Fruit fly (Drosophila melanogaster) whole organism, embryonic: ENCODE results near the gene LysB.

Experiments used
- ATbp ChIP-seq: fragments of 200-800 bp; sonication (Bioruptor generic); optimal IDR thresholded peaks from 2 replicates; lab custom pipeline; 2017; ENCODE audit warnings: missing biosample characterization, mild to moderate bottlenecking, missing genetic modification characterization, missing genetic modification reagents
- Asciz ChIP-seq: fragments of 200-800 bp; sonication (Bioruptor generic); optimal IDR thresholded peaks from 2 replicates; lab custom pipeline; 2017; ENCODE audit warnings: missing biosample characterization, mild to moderate bottlenecking, missing genetic modification characterization, missing genetic modification reagents
- Bgb ChIP-seq: fragments of 200-800 bp; sonication (Bioruptor generic); IDR thresholded peaks from 2 replicates; pipeline ENCODE4 v1.3.6; 2022; ENCODE audit warnings: missing biosample characterization, missing genetic modification characterization; ENCODE audit not compliant: partially characterized antibody
- C15 ChIP-seq: fragments of 200-800 bp; sonication (Bioruptor generic); IDR thresholded peaks from 3 replicates; pipeline ENCODE4 v1.3.6; 2022; ENCODE audit warnings: missing biosample characterization, missing genetic modification characterization
- CG10543 ChIP-seq: fragments of 200-800 bp; sonication (Bioruptor generic); optimal IDR thresholded peaks from 3 replicates; lab custom pipeline; 2017; ENCODE audit warnings: missing biosample characterization, mild to moderate bottlenecking, missing genetic modification characterization, moderate library complexity
- CG11247 ChIP-seq: fragments of 200-800 bp; sonication (Bioruptor generic); IDR thresholded peaks from 2 replicates; pipeline ENCODE4 v1.3.6; 2022; ENCODE audit warnings: missing biosample characterization, missing genetic modification characterization
- CG11723 ChIP-seq: fragments of 200-800 bp; sonication (Bioruptor generic); optimal IDR thresholded peaks from 2 replicates; lab custom pipeline; 2017; ENCODE audit warnings: missing biosample characterization, mild to moderate bottlenecking, missing genetic modification characterization
- CG13624 ChIP-seq: fragments of 200-800 bp; sonication (Bioruptor generic); optimal IDR thresholded peaks from 2 replicates; lab custom pipeline; 2016; ENCODE audit warnings: missing biosample characterization, missing genetic modification characterization
- CG13775 ChIP-seq: fragments of 200-800 bp; sonication (Bioruptor generic); optimal IDR thresholded peaks from 3 replicates; lab custom pipeline; 2017; ENCODE audit warnings: missing biosample characterization, mild to moderate bottlenecking, missing genetic modification characterization
- CG18764 ChIP-seq: fragments of 200-800 bp; sonication (Bioruptor generic); optimal IDR thresholded peaks from 3 replicates; lab custom pipeline; 2016; ENCODE audit warnings: missing biosample characterization, missing genetic modification characterization
- CG2129 ChIP-seq: fragments of 200-800 bp; sonication (Bioruptor generic); IDR thresholded peaks from 2 replicates; pipeline ENCODE4 v1.3.6; 2022; ENCODE audit warnings: missing biosample characterization, missing genetic modification characterization; ENCODE audit not compliant: partially characterized antibody
- CG2889 ChIP-seq: fragments of 200-800 bp; sonication (Bioruptor generic); IDR thresholded peaks from 3 replicates; pipeline ENCODE4 v1.3.6; 2022; ENCODE audit warnings: missing biosample characterization, missing genetic modification characterization
- CG30431 ChIP-seq: fragments of 200-800 bp; sonication (Bioruptor generic); optimal IDR thresholded peaks from 2 replicates; lab custom pipeline; 2017; ENCODE audit warnings: missing biosample characterization, missing genetic modification characterization
- CG34224 ChIP-seq: fragments of 200-800 bp; sonication (Bioruptor generic); IDR thresholded peaks from 3 replicates; pipeline ENCODE4 v1.3.6; 2022; ENCODE audit warnings: missing biosample characterization, missing genetic modification characterization; ENCODE audit not compliant: partially characterized antibody
- CG3726 ChIP-seq: fragments of 200-800 bp; sonication (Bioruptor generic); IDR thresholded peaks from 3 replicates; pipeline ENCODE4, ENCODE4 v1.3.6; 2022; ENCODE audit warnings: missing biosample characterization, missing genetic modification characterization
- CG4360 ChIP-seq: fragments of 200-800 bp; sonication (Bioruptor generic); IDR thresholded peaks from 2 replicates; pipeline ENCODE4 v1.3.6; 2022; ENCODE audit warnings: missing biosample characterization, missing genetic modification characterization
- CG4617 ChIP-seq: fragments of 200-800 bp; sonication (Bioruptor generic); optimal IDR thresholded peaks from 3 replicates; lab custom pipeline; 2016; ENCODE audit warnings: missing biosample characterization, missing genetic modification characterization, borderline replicate concordance
- CG6683 ChIP-seq: fragments of 200-800 bp; sonication (Bioruptor generic); optimal IDR thresholded peaks from 2 replicates; lab custom pipeline; 2017; ENCODE audit warnings: missing biosample characterization, mild to moderate bottlenecking, missing genetic modification characterization, missing genetic modification reagents
- CG7556 ChIP-seq: fragments of 200-800 bp; sonication (Bioruptor generic); optimal IDR thresholded peaks from 2 replicates; lab custom pipeline; 2017; ENCODE audit warnings: missing biosample characterization, mild to moderate bottlenecking, missing genetic modification characterization
- CG7928 ChIP-seq: fragments of 200-800 bp; sonication (Bioruptor generic); optimal IDR thresholded peaks from 2 replicates; lab custom pipeline; 2017; ENCODE audit warnings: missing biosample characterization, mild to moderate bottlenecking, missing genetic modification characterization
- Dll ChIP-seq: fragments of 200-800 bp; sonication (Bioruptor generic); IDR thresholded peaks from 4 replicates; pipeline ENCODE4 v1.3.6; 2022; ENCODE audit warnings: missing biosample characterization, missing genetic modification characterization; ENCODE audit not compliant: partially characterized antibody
- Elba2 ChIP-seq: fragments of 200-800 bp; sonication (Bioruptor generic); optimal IDR thresholded peaks from 3 replicates; lab custom pipeline; 2016; ENCODE audit warnings: missing biosample characterization, missing genetic modification characterization
- Ets97D ChIP-seq: fragments of 200-800 bp; sonication (Bioruptor generic); optimal IDR thresholded peaks from 3 replicates; lab custom pipeline; 2016; ENCODE audit warnings: missing biosample characterization, missing genetic modification characterization
- Fer1 ChIP-seq: fragments of 200-800 bp; sonication (Bioruptor generic); optimal IDR thresholded peaks from 2 replicates; lab custom pipeline; 2017; ENCODE audit warnings: missing biosample characterization, mild to moderate bottlenecking, missing genetic modification characterization
- HLH4C ChIP-seq: fragments of 200-800 bp; sonication (Bioruptor generic); IDR thresholded peaks from 3 replicates; pipeline ENCODE4 v1.3.6; 2022; ENCODE audit warnings: missing biosample characterization, missing genetic modification characterization; ENCODE audit not compliant: partially characterized antibody
- MESR4 ChIP-seq: fragments of 200-800 bp; sonication (Bioruptor generic); optimal IDR thresholded peaks from 2 replicates; lab custom pipeline; 2018; ENCODE audit warnings: missing biosample characterization, mild to moderate bottlenecking, missing genetic modification characterization, moderate library complexity
- Mad ChIP-seq: fragments of 200-800 bp; sonication (Bioruptor generic); optimal IDR thresholded peaks from 2 replicates; lab custom pipeline; 2016; ENCODE audit warnings: missing biosample characterization, missing genetic modification characterization
- Nf-YB ChIP-seq: fragments of 200-800 bp; sonication (Bioruptor generic); optimal IDR thresholded peaks from 3 replicates; lab custom pipeline; 2019; ENCODE audit warnings: missing biosample characterization, mild to moderate bottlenecking, missing genetic modification characterization, moderate library complexity
- Ravus ChIP-seq: fragments of 200-800 bp; sonication (Bioruptor generic); IDR thresholded peaks from 2 replicates; pipeline ENCODE4 v1.3.6; 2022; ENCODE audit warnings: missing biosample characterization, missing genetic modification characterization
- Xrp1 ChIP-seq: fragments of 200-800 bp; sonication (Bioruptor generic); IDR thresholded peaks from 2 replicates; pipeline ENCODE4 v1.3.6; 2022; ENCODE audit warnings: missing biosample characterization, missing genetic modification characterization
- YL-1 ChIP-seq: fragments of 200-800 bp; sonication (Bioruptor generic); optimal IDR thresholded peaks from 3 replicates; lab custom pipeline; 2017; ENCODE audit warnings: missing biosample characterization, mild to moderate bottlenecking, missing genetic modification characterization
- cato ChIP-seq: fragments of 200-800 bp; sonication (Bioruptor generic); optimal IDR thresholded peaks from 2 replicates; lab custom pipeline; 2016; ENCODE audit warnings: missing biosample characterization, missing genetic modification characterization, borderline replicate concordance
- caup ChIP-seq: fragments of 200-800 bp; sonication (Bioruptor generic); optimal IDR thresholded peaks from 3 replicates; lab custom pipeline; 2017; ENCODE audit warnings: missing biosample characterization, mild to moderate bottlenecking, missing genetic modification characterization, moderate library complexity; ENCODE audit not compliant: severe bottlenecking
- chinmo ChIP-seq: fragments of 200-800 bp; sonication (Bioruptor generic); IDR thresholded peaks from 4 replicates; pipeline ENCODE4 v1.3.6; 2022; ENCODE audit warnings: missing biosample characterization, missing genetic modification characterization; ENCODE audit not compliant: partially characterized antibody
- crol ChIP-seq: fragments of 200-800 bp; sonication (Bioruptor generic); IDR thresholded peaks from 2 replicates; pipeline ENCODE4 v1.3.6; 2022; ENCODE audit warnings: missing biosample characterization, missing genetic modification characterization
- fd3F ChIP-seq: fragments of 200-800 bp; sonication (Bioruptor generic); optimal IDR thresholded peaks from 2 replicates; lab custom pipeline; 2018; ENCODE audit warnings: missing biosample characterization, mild to moderate bottlenecking, missing genetic modification characterization, moderate library complexity
- ham ChIP-seq: fragments of 200-800 bp; sonication (Bioruptor generic); IDR thresholded peaks from 2 replicates; pipeline ENCODE4 v1.3.6; 2022; ENCODE audit warnings: missing biosample characterization, missing genetic modification characterization
- hbn ChIP-seq: fragments of 200-800 bp; sonication (Bioruptor generic); IDR thresholded peaks from 2 replicates; pipeline ENCODE4 v1.3.6; 2022; ENCODE audit warnings: missing biosample characterization, missing genetic modification characterization; ENCODE audit not compliant: partially characterized antibody
- mld ChIP-seq: fragments of 200-800 bp; sonication (Bioruptor generic); IDR thresholded peaks from 3 replicates; pipeline ENCODE4 v1.3.6; 2022; ENCODE audit warnings: missing biosample characterization, missing genetic modification characterization; ENCODE audit not compliant: partially characterized antibody
- nau ChIP-seq: fragments of 200-800 bp; sonication (Bioruptor generic); optimal IDR thresholded peaks from 3 replicates; lab custom pipeline; 2017; ENCODE audit warnings: missing biosample characterization, mild to moderate bottlenecking, missing genetic modification characterization, missing genetic modification reagents
- nerfin-1 ChIP-seq: fragments of 200-800 bp; sonication (Bioruptor generic); optimal IDR thresholded peaks from 3 replicates; lab custom pipeline; 2019; ENCODE audit warnings: missing biosample characterization, mild to moderate bottlenecking, missing genetic modification characterization, moderate library complexity
- org-1 ChIP-seq: fragments of 200-800 bp; sonication (Bioruptor generic); optimal IDR thresholded peaks from 2 replicates; lab custom pipeline; 2017; ENCODE audit warnings: missing biosample characterization, missing genetic modification characterization
- ranshi ChIP-seq: fragments of 200-800 bp; sonication (Bioruptor generic); IDR thresholded peaks from 2 replicates; pipeline ENCODE4 v1.3.6; 2022; ENCODE audit warnings: missing biosample characterization, missing genetic modification characterization
- rib ChIP-seq: fragments of 200-800 bp; sonication (Bioruptor generic); IDR thresholded peaks from 2 replicates; pipeline ENCODE4 v1.3.6; 2022; ENCODE audit warnings: missing biosample characterization, missing genetic modification characterization
- ro ChIP-seq: fragments of 200-800 bp; sonication (Bioruptor generic); IDR thresholded peaks from 2 replicates; pipeline ENCODE4 v1.3.6; 2022; ENCODE audit warnings: missing biosample characterization, missing genetic modification characterization
- salm ChIP-seq: fragments of 200-800 bp; sonication (Bioruptor generic); optimal IDR thresholded peaks from 2 replicates; lab custom pipeline; 2018; ENCODE audit warnings: missing biosample characterization, mild to moderate bottlenecking, missing genetic modification characterization
- stwl ChIP-seq: fragments of 200-800 bp; sonication (Bioruptor generic); optimal IDR thresholded peaks from 3 replicates; lab custom pipeline; 2018; ENCODE audit warnings: missing biosample characterization, mild to moderate bottlenecking, missing genetic modification characterization, moderate library complexity
- tap ChIP-seq: fragments of 200-800 bp; optimal IDR thresholded peaks from 3 replicates; lab custom pipeline; 2019; ENCODE audit warnings: missing biosample characterization, mild to moderate bottlenecking, missing genetic modification characterization, moderate library complexity
- usp ChIP-seq: fragments of >200 bp; optimal IDR thresholded peaks from 2 replicates; lab custom pipeline; 2017; ENCODE audit warnings: missing biosample characterization, missing genetic modification characterization
- zen2 ChIP-seq: fragments of 200-800 bp; sonication (Bioruptor generic); IDR thresholded peaks from 3 replicates; pipeline ENCODE4 v1.3.6; 2022; ENCODE audit warnings: missing biosample characterization, missing genetic modification characterization; ENCODE audit not compliant: partially characterized antibody

The LysB gene

DNA sequence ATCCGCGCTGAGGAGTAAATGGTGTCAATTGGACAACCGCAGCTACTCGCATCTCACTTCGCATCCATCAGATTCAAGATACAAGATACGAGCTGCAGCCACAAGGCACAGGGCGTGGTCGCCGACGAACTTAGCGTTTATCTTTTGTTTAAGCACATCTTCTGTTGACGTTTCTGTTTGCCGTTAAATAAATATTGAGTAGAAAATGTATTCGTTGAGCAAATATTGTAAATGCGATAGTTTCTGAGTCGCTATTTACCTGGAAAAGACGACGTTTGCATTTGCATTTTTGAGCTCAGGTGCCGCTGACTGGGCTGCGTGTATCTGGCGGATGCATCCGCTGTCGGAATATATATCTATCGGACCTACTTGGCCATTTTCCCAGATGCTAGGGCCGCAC is 40.9 kb upstream of the LysB start (continued):
- no peak for TF ChIP-seq Elba2 (GFP tag; lab: Kevin White, UChicago)
- TF ChIP-seq CG2129 (GFP tag; lab: Robert Waterston, UW): no peak
- peak; percentile 25 for TF ChIP-seq cato (GFP tag; lab: Kevin White, UChicago)
- no peak for TF ChIP-seq mld (GFP tag; lab: Robert Waterston, UW)
- no peak for TF ChIP-seq Ravus (GFP tag; lab: Robert Waterston, UW)
- no peak for TF ChIP-seq CG3726 (GFP tag; lab: Robert Waterston, UW)
- peak; percentile 52 for TF ChIP-seq org-1 (GFP tag; lab: Kevin White, UChicago)
- peak; percentile 62 for TF ChIP-seq CG11723 (GFP tag; lab: Kevin White, UChicago)
- no peak for TF ChIP-seq Mad (GFP tag; lab: Kevin White, UChicago)
- TF ChIP-seq Nf-YB (GFP tag; lab: Kevin White, UChicago): peak; percentile 41
- TF ChIP-seq ham: no peak
- peak; percentile 22; the same call in 1 of the 2 replicates for TF ChIP-seq ranshi (GFP tag; lab: Robert Waterston, UW)
- TF ChIP-seq MESR4 (GFP tag; lab: Kevin White, UChicago): no peak
- no peak for TF ChIP-seq chinmo (GFP tag; lab: Robert Waterston, UW)
- no peak for TF ChIP-seq CG13624 (GFP tag; lab: Kevin White, UChicago)
- TF ChIP-seq zen2 (GFP tag; lab: Robert Waterston, UW): no peak
- TF ChIP-seq CG7556: peak; percentile 22
- TF ChIP-seq CG10543 (GFP tag; lab: Kevin White, UChicago): peak; percentile 50
- peak; percentile 50 for TF ChIP-seq tap (tag; lab: Kevin White, UChicago)
- no peak for TF ChIP-seq Bgb
- no peak for TF ChIP-seq fd3F (GFP tag; lab: Kevin White, UChicago)
- peak; percentile 71 for TF ChIP-seq nerfin-1 (tag; lab: Kevin White, UChicago)
- TF ChIP-seq CG11247: no peak
- TF ChIP-seq ATbp (GFP tag; lab: Kevin White, UChicago): peak; percentile 96
- TF ChIP-seq ro (GFP tag; lab: Robert Waterston, UW): no peak
- TF ChIP-seq rib (GFP tag; lab: Robert Waterston, UW): 0 out of 2 replicates have a peak, but pooled peaks have one; percentile 19
- no peak for TF ChIP-seq CG34224 (GFP tag; lab: Robert Waterston, UW)
- TF ChIP-seq hbn (GFP tag; lab: Robert Waterston, UW): no peak
- TF ChIP-seq Ets97D (GFP tag; lab: Kevin White, UChicago): no peak
- peak; percentile 10; the same call in 1 of the 2 replicates for TF ChIP-seq CG4360 (GFP tag; lab: Robert Waterston, UW)
- TF ChIP-seq YL-1 (GFP tag; lab: Kevin White, UChicago): peak; percentile 69
- peak; percentile 62 for TF ChIP-seq nau (GFP tag; lab: Kevin White, UChicago)
- peak; percentile 1 for TF ChIP-seq stwl (tag; lab: Kevin White, UChicago)
- peak; percentile 64 for TF ChIP-seq salm
- TF ChIP-seq CG7928 (GFP tag; lab: Kevin White, UChicago): no peak
- no peak for TF ChIP-seq CG2889 (GFP tag; lab: Robert Waterston, UW)
- no peak for TF ChIP-seq HLH4C (GFP tag; lab: Robert Waterston, UW)
- TF ChIP-seq CG4617 (GFP tag; lab: Kevin White, UChicago): no peak
- TF ChIP-seq Asciz (GFP tag; lab: Kevin White, UChicago): peak; percentile 90
- peak; percentile 40 for TF ChIP-seq Fer1 (GFP tag; lab: Kevin White, UChicago)
- no peak for TF ChIP-seq Dll (GFP tag; lab: Robert Waterston, UW)
- TF ChIP-seq CG30431: peak; percentile 1
- TF ChIP-seq caup (GFP tag; lab: Kevin White, UChicago): peak; percentile 25
- peak; percentile 34 for TF ChIP-seq CG6683 (GFP tag; lab: Kevin White, UChicago)
- peak; percentile 1 for TF ChIP-seq CG18764 (GFP tag; lab: Kevin White, UChicago)
- TF ChIP-seq C15 (GFP tag; lab: Robert Waterston, UW): no peak
- TF ChIP-seq crol (GFP tag; lab: Robert Waterston, UW): no peak
- TF ChIP-seq usp (GFP tag; lab: Kevin White, UChicago): no peak
- TF ChIP-seq CG13775 (GFP tag; lab: Kevin White, UChicago): no peak
- peak; percentile 79 for TF ChIP-seq Xrp1 (GFP tag; lab: Robert Waterston, UW)
